Fruit fly (Drosophila melanogaster) whole organism, embryonic: Measurements from ENCODE around the gene loqs.

ENCODE experiments used
- Abd-B ChIP-seq: fragments of 200-800 bp; sonication (Bioruptor generic); optimal IDR thresholded peaks from 2 replicates; lab custom pipeline; 2018; ENCODE audit warnings: missing biosample characterization, mild to moderate bottlenecking, missing genetic modification characterization, moderate library complexity
- Adf1 ChIP-seq: fragments of 200-800 bp; sonication (Bioruptor generic); IDR thresholded peaks from 2 replicates; pipeline ENCODE4 v1.3.6; 2022; ENCODE audit warnings: missing biosample characterization, missing genetic modification characterization
- CG11504 ChIP-seq: fragments of 200-800 bp; sonication (Bioruptor generic); optimal IDR thresholded peaks from 3 replicates; lab custom pipeline; 2019; ENCODE audit warnings: missing biosample characterization, mild to moderate bottlenecking, missing genetic modification characterization, moderate library complexity
- CG12942 ChIP-seq: fragments of 200-800 bp; sonication (Bioruptor generic); optimal IDR thresholded peaks from 3 replicates; lab custom pipeline; 2016; ENCODE audit warnings: missing biosample characterization, missing genetic modification characterization
- CG13123 ChIP-seq: fragments of 200-800 bp; sonication (Bioruptor generic); optimal IDR thresholded peaks from 2 replicates; lab custom pipeline; 2016; ENCODE audit warnings: missing biosample characterization, missing genetic modification characterization
- CG13424 ChIP-seq: fragments of 200-800 bp; sonication (Bioruptor generic); optimal IDR thresholded peaks from 2 replicates; lab custom pipeline; 2019; ENCODE audit warnings: missing biosample characterization, mild to moderate bottlenecking, missing genetic modification characterization, moderate library complexity
- CG16779 ChIP-seq: fragments of 200-800 bp; sonication (Bioruptor generic); IDR thresholded peaks from 2 replicates; pipeline ENCODE4 v1.3.6; 2022; ENCODE audit warnings: missing biosample characterization, missing genetic modification characterization
- CG17186 ChIP-seq: fragments of 200-800 bp; sonication (Bioruptor generic); optimal IDR thresholded peaks from 3 replicates; lab custom pipeline; 2017; ENCODE audit warnings: missing biosample characterization, missing genetic modification reagents, missing genetic modification characterization
- CG17385 ChIP-seq: fragments of 200-800 bp; sonication (Bioruptor generic); optimal IDR thresholded peaks from 3 replicates; lab custom pipeline; 2018; ENCODE audit warnings: missing biosample characterization, mild to moderate bottlenecking, missing genetic modification characterization
- CG18262 ChIP-seq: fragments of 200-800 bp; optimal IDR thresholded peaks from 3 replicates; lab custom pipeline; 2019; ENCODE audit warnings: missing biosample characterization, mild to moderate bottlenecking, missing genetic modification characterization, moderate library complexity
- CG2202 ChIP-seq: fragments of 200-800 bp; sonication (Bioruptor generic); optimal IDR thresholded peaks from 2 replicates; lab custom pipeline; 2018; ENCODE audit warnings: missing biosample characterization, mild to moderate bottlenecking, missing genetic modification characterization
- CG2678 ChIP-seq: fragments of 200-800 bp; sonication (Bioruptor generic); optimal IDR thresholded peaks from 3 replicates; lab custom pipeline; 2019; ENCODE audit warnings: missing biosample characterization, mild to moderate bottlenecking, missing genetic modification characterization, moderate library complexity
- CG31224 ChIP-seq: fragments of 200-800 bp; sonication (Bioruptor generic); IDR thresholded peaks from 2 replicates; pipeline ENCODE4 v1.3.6; 2022; ENCODE audit warnings: missing biosample characterization, missing genetic modification characterization
- CG31388 ChIP-seq: fragments of 200-800 bp; sonication (Bioruptor generic); optimal IDR thresholded peaks from 2 replicates; lab custom pipeline; 2016; ENCODE audit warnings: missing biosample characterization, missing genetic modification characterization
- CG3281 ChIP-seq: fragments of 200-800 bp; sonication (Bioruptor generic); optimal IDR thresholded peaks from 3 replicates; lab custom pipeline; 2017; ENCODE audit warnings: missing biosample characterization, mild to moderate bottlenecking, missing genetic modification characterization
- CG4820 ChIP-seq: fragments of 200-800 bp; sonication (Bioruptor generic); optimal IDR thresholded peaks from 3 replicates; lab custom pipeline; 2016; ENCODE audit warnings: missing biosample characterization, missing genetic modification characterization
- CG6254 ChIP-seq: fragments of 200-800 bp; sonication (Bioruptor generic); optimal IDR thresholded peaks from 3 replicates; lab custom pipeline; 2017; ENCODE audit warnings: mild to moderate bottlenecking, missing biosample characterization, missing genetic modification reagents, missing genetic modification characterization
- CG6272 ChIP-seq: fragments of 200-800 bp; sonication (Bioruptor generic); IDR thresholded peaks from 2 replicates; pipeline ENCODE4 v1.3.6; 2022; ENCODE audit warnings: missing biosample characterization, missing genetic modification characterization
- CG6813 ChIP-seq: fragments of 200-800 bp; sonication (Bioruptor generic); optimal IDR thresholded peaks from 2 replicates; lab custom pipeline; 2017; ENCODE audit warnings: missing biosample characterization, missing genetic modification characterization, mild to moderate bottlenecking, moderate library complexity, missing genetic modification reagents
- CG9437 ChIP-seq: fragments of 200-800 bp; sonication (Bioruptor generic); optimal IDR thresholded peaks from 2 replicates; lab custom pipeline; 2018; ENCODE audit warnings: missing biosample characterization, mild to moderate bottlenecking, missing genetic modification characterization
- CG9609 ChIP-seq: fragments of 200-800 bp; sonication (Bioruptor generic); optimal IDR thresholded peaks from 3 replicates; lab custom pipeline; 2016; ENCODE audit warnings: missing biosample characterization, missing genetic modification characterization
- CG9932 ChIP-seq: fragments of 200-800 bp; sonication (Bioruptor generic); IDR thresholded peaks from 2 replicates; pipeline ENCODE4 v1.3.6; 2022; ENCODE audit warnings: missing biosample characterization, missing genetic modification characterization
- Dp ChIP-seq: fragments of 200-800 bp; sonication (Bioruptor generic); optimal IDR thresholded peaks from 2 replicates; lab custom pipeline; 2018; ENCODE audit warnings: missing biosample characterization, mild to moderate bottlenecking, missing genetic modification characterization, moderate library complexity
- Eip74EF ChIP-seq, 2 experiments: fragments of 200-800 bp in 1 of 2; fragments of >200 bp in 1 of 2; sonication (Bioruptor generic) in 1 of 2; optimal IDR thresholded peaks; 2 replicates each; lab custom pipeline; 2017 to 2019; ENCODE audit warnings: missing biosample characterization in 2 of 2, missing genetic modification characterization in 2 of 2, mild to moderate bottlenecking in 1 of 2, moderate library complexity in 1 of 2
- Gsc ChIP-seq: fragments of 200-800 bp; sonication (Bioruptor generic); IDR thresholded peaks from 2 replicates; pipeline ENCODE4 v1.3.6; 2022; ENCODE audit warnings: missing biosample characterization, missing genetic modification characterization
- Hey ChIP-seq: fragments of 200-800 bp; sonication (Bioruptor generic); optimal IDR thresholded peaks from 3 replicates; lab custom pipeline; 2018; ENCODE audit warnings: missing biosample characterization, mild to moderate bottlenecking, missing genetic modification characterization
- Hr39 ChIP-seq: fragments of >200 bp; optimal IDR thresholded peaks from 2 replicates; lab custom pipeline; 2017
- Mes4 ChIP-seq: fragments of 200-800 bp; sonication (Bioruptor generic); optimal IDR thresholded peaks from 2 replicates; lab custom pipeline; 2016; ENCODE audit warnings: missing biosample characterization, missing genetic modification characterization
- Oaz ChIP-seq: fragments of 200-800 bp; sonication (Bioruptor generic); IDR thresholded peaks from 2 replicates; pipeline ENCODE4 v1.3.6; 2022; ENCODE audit warnings: missing biosample characterization, missing genetic modification characterization
- Ravus ChIP-seq: fragments of 200-800 bp; sonication (Bioruptor generic); IDR thresholded peaks from 2 replicates; pipeline ENCODE4 v1.3.6; 2022; ENCODE audit warnings: missing biosample characterization, missing genetic modification characterization
- Sry-δ ChIP-seq: fragments of 200-800 bp; sonication (Bioruptor generic); optimal IDR thresholded peaks from 2 replicates; lab custom pipeline; 2016; ENCODE audit warnings: missing biosample characterization, missing genetic modification characterization
- YL-1 ChIP-seq: fragments of 200-800 bp; sonication (Bioruptor generic); optimal IDR thresholded peaks from 3 replicates; lab custom pipeline; 2017; ENCODE audit warnings: missing biosample characterization, mild to moderate bottlenecking, missing genetic modification characterization
- al ChIP-seq: fragments of 200-800 bp; sonication (Bioruptor generic); IDR thresholded peaks from 2 replicates; pipeline ENCODE4 v1.3.6; 2022; ENCODE audit warnings: missing biosample characterization, missing genetic modification characterization
- amos ChIP-seq: fragments of 200-800 bp; sonication (Bioruptor generic); IDR thresholded peaks from 2 replicates; pipeline ENCODE4 v1.3.6; 2022; ENCODE audit warnings: missing biosample characterization, missing genetic modification characterization; ENCODE audit not compliant: partially characterized antibody
- cad ChIP-seq: fragments of >200 bp; optimal IDR thresholded peaks from 2 replicates; lab custom pipeline; 2017; ENCODE audit warnings: missing biosample characterization, missing genetic modification characterization
- cato ChIP-seq: fragments of 200-800 bp; sonication (Bioruptor generic); optimal IDR thresholded peaks from 2 replicates; lab custom pipeline; 2016; ENCODE audit warnings: missing biosample characterization, missing genetic modification characterization, borderline replicate concordance
- ci ChIP-seq: fragments of 200-800 bp; sonication (Bioruptor generic); IDR thresholded peaks from 3 replicates; pipeline ENCODE4 v1.3.6; 2022; ENCODE audit warnings: missing biosample characterization, missing genetic modification characterization
- esg ChIP-seq: fragments of 200-800 bp; sonication (Bioruptor generic); conservative IDR thresholded peaks from 2 replicates; pipeline ENCODE4 v1.3.6; 2022; ENCODE audit warnings: missing biosample characterization, missing genetic modification characterization
- eve ChIP-seq, 2 experiments: fragments of >200 bp; optimal IDR thresholded peaks; 2 replicates each; lab custom pipeline; 2017; ENCODE audit warnings: missing biosample characterization in 2 of 2, missing genetic modification characterization in 2 of 2
- ewg ChIP-seq: fragments of 200-800 bp; sonication (Bioruptor generic); optimal IDR thresholded peaks from 3 replicates; lab custom pipeline; 2017; ENCODE audit warnings: mild to moderate bottlenecking, missing biosample characterization, missing genetic modification reagents, missing genetic modification characterization
- fru ChIP-seq: fragments of >200 bp; optimal IDR thresholded peaks from 2 replicates; lab custom pipeline; 2017
- gfzf ChIP-seq: fragments of 200-800 bp; sonication (Bioruptor generic); optimal IDR thresholded peaks from 2 replicates; lab custom pipeline; 2016; ENCODE audit warnings: missing biosample characterization, mild to moderate bottlenecking, missing genetic modification characterization, moderate library complexity
- grau ChIP-seq: fragments of 200-800 bp; optimal IDR thresholded peaks from 3 replicates; lab custom pipeline; 2019; ENCODE audit warnings: missing biosample characterization, mild to moderate bottlenecking, missing genetic modification characterization, moderate library complexity
- mam ChIP-seq: fragments of 200-800 bp; sonication (Bioruptor generic); optimal IDR thresholded peaks from 3 replicates; lab custom pipeline; 2016; ENCODE audit warnings: missing biosample characterization, missing genetic modification characterization
- nau ChIP-seq: fragments of 200-800 bp; sonication (Bioruptor generic); optimal IDR thresholded peaks from 3 replicates; lab custom pipeline; 2017; ENCODE audit warnings: missing biosample characterization, mild to moderate bottlenecking, missing genetic modification characterization, missing genetic modification reagents
- nmo ChIP-seq: fragments of 200-800 bp; sonication (Bioruptor generic); optimal IDR thresholded peaks from 2 replicates; lab custom pipeline; 2018; ENCODE audit warnings: missing biosample characterization, mild to moderate bottlenecking, missing genetic modification characterization, moderate library complexity
- otp ChIP-seq: fragments of 200-800 bp; sonication (Bioruptor generic); IDR thresholded peaks from 3 replicates; pipeline ENCODE4, ENCODE4 v1.3.6; 2022; ENCODE audit warnings: missing biosample characterization, missing genetic modification characterization
- slbo ChIP-seq: fragments of 200-800 bp; sonication (Bioruptor generic); IDR thresholded peaks from 2 replicates; pipeline ENCODE4 v1.3.6; 2022; ENCODE audit warnings: missing biosample characterization, missing genetic modification characterization
- sqz ChIP-seq: fragments of 200-800 bp; sonication (Bioruptor generic); optimal IDR thresholded peaks from 3 replicates; lab custom pipeline; 2018; ENCODE audit warnings: missing biosample characterization, mild to moderate bottlenecking, missing genetic modification characterization
- ssp ChIP-seq: fragments of 200-800 bp; sonication (Bioruptor generic); IDR thresholded peaks from 2 replicates; pipeline ENCODE4 v1.3.6; 2022; ENCODE audit warnings: missing biosample characterization, missing genetic modification characterization
- toy ChIP-seq: fragments of 200-800 bp; sonication (Bioruptor generic); IDR thresholded peaks from 2 replicates; pipeline ENCODE4 v1.3.6; 2022; ENCODE audit warnings: missing biosample characterization, missing genetic modification characterization
- wor ChIP-seq: fragments of 200-800 bp; sonication (Bioruptor generic); IDR thresholded peaks from 2 replicates; pipeline ENCODE4 v1.3.6; 2022; ENCODE audit warnings: missing biosample characterization, missing genetic modification characterization

Gene loqs

dm6 chr2L:13387255-13387654 is 4.8 kb downstream of the loqs start, which contains the start of the genes Ing5 and CG7099 (continued):
- peak; percentile 95 for TF ChIP-seq CG13123 (GFP tag; lab: Kevin White, UChicago)
- TF ChIP-seq CG31224 (GFP tag; lab: Robert Waterston, UW): peak; percentile 93
- peak; percentile 86 for TF ChIP-seq CG9437 (GFP tag; lab: Kevin White, UChicago)
- peak; percentile 90 for TF ChIP-seq CG2202
- TF ChIP-seq toy: peak; percentile 87
- peak; percentile 94 for TF ChIP-seq CG4820 (GFP tag; lab: Kevin White, UChicago)
- peak; percentile 92 for TF ChIP-seq YL-1
- TF ChIP-seq CG12942 (GFP tag; lab: Kevin White, UChicago): peak; percentile 96
- peak; percentile 93 for TF ChIP-seq ewg (GFP tag; lab: Kevin White, UChicago)
- no peak for TF ChIP-seq nau (GFP tag; lab: Kevin White, UChicago)
- peak; percentile 50 for TF ChIP-seq Dp (GFP tag; lab: Kevin White, UChicago)
- TF ChIP-seq wor (GFP tag; lab: Robert Waterston, UW): peak; percentile 93
- TF ChIP-seq CG6813 (GFP tag; lab: Kevin White, UChicago): peak; percentile 88
- peak; percentile 75 for TF ChIP-seq Mes4 (GFP tag; lab: Kevin White, UChicago)
- TF ChIP-seq CG6254 (GFP tag; lab: Kevin White, UChicago): peak; percentile 87
- peak; percentile 92 for TF ChIP-seq CG31388 (GFP tag; lab: Kevin White, UChicago)
- TF ChIP-seq nmo (GFP tag; lab: Kevin White, UChicago): peak; percentile 98
- TF ChIP-seq CG17385 (GFP tag; lab: Kevin White, UChicago): peak; percentile 88
- TF ChIP-seq fru (lab: Kevin White, UChicago): no peak
- TF ChIP-seq CG16779 (GFP tag; lab: Robert Waterston, UW): peak; percentile 95
- peak; percentile 98 for TF ChIP-seq Abd-B (GFP tag; lab: Kevin White, UChicago)
- TF ChIP-seq Adf1 (GFP tag; lab: Robert Waterston, UW): peak; percentile 72
- TF ChIP-seq amos (GFP tag; lab: Robert Waterston, UW): peak; percentile 56
- no peak for TF ChIP-seq Eip74EF (GFP tag; optimal IDR thresholded peaks at IDR 0.05; lab: Kevin White, UChicago)
- peak; percentile 89 for TF ChIP-seq CG17186 (GFP tag; lab: Kevin White, UChicago)
- TF ChIP-seq Hey: no peak
- peak; percentile 94 for TF ChIP-seq CG11504
- peak; percentile 83 for TF ChIP-seq Sry-δ (GFP tag; lab: Kevin White, UChicago)
- TF ChIP-seq sqz (GFP tag; lab: Kevin White, UChicago): no peak
- TF ChIP-seq mam (GFP tag; lab: Kevin White, UChicago): peak; percentile 94
- TF ChIP-seq eve (GFP tag; optimal IDR thresholded peaks at IDR 0.05; lab: Kevin White, UChicago): no peak
- TF ChIP-seq slbo (GFP tag; lab: Robert Waterston, UW): peak; percentile 99
- TF ChIP-seq grau: peak; percentile 95
- TF ChIP-seq CG6272 (GFP tag; lab: Robert Waterston, UW): peak; percentile 98
- TF ChIP-seq cato (GFP tag; lab: Kevin White, UChicago): peak; percentile 94
- TF ChIP-seq CG9932 (GFP tag; lab: Robert Waterston, UW): peak; percentile 99
- peak; percentile 91 for TF ChIP-seq ssp (GFP tag; lab: Robert Waterston, UW)
- TF ChIP-seq ci (GFP tag; lab: Robert Waterston, UW): peak; percentile 97
- peak; percentile 94 for TF ChIP-seq esg (GFP tag; lab: Robert Waterston, UW)
- peak; percentile 79 for TF ChIP-seq Gsc (GFP tag; lab: Robert Waterston, UW)
- peak; percentile 4 for TF ChIP-seq gfzf (GFP tag; lab: Kevin White, UChicago)
- TF ChIP-seq CG2678 (tag; lab: Kevin White, UChicago): peak; percentile 96
- TF ChIP-seq CG3281 (GFP tag; lab: Kevin White, UChicago): peak; percentile 95
- TF ChIP-seq Hr39: no peak
- TF ChIP-seq otp (GFP tag; lab: Robert Waterston, UW): peak; percentile 97
- peak; percentile 97 for TF ChIP-seq CG13424 (tag; lab: Kevin White, UChicago)
- peak; percentile 95 for TF ChIP-seq CG18262 (tag; lab: Kevin White, UChicago)
- TF ChIP-seq Oaz (GFP tag; lab: Robert Waterston, UW): peak; percentile 92
- no peak for TF ChIP-seq cad (GFP tag; lab: Kevin White, UChicago)
- peak; percentile 97 for TF ChIP-seq al (GFP tag; lab: Robert Waterston, UW)
- TF ChIP-seq CG9609: peak; percentile 86
- peak; percentile 92 for TF ChIP-seq Ravus (GFP tag; lab: Robert Waterston, UW)
